Worm (Caenorhabditis elegans) whole organism, early embryonic: ENCODE data around the gene acdh-12.

ENCODE experiments used
- B0310.2 ChIP-seq: sonication (generic microtip); optimal IDR thresholded peaks from 2 replicates; lab custom pipeline; 2016; ENCODE audit warnings: mild to moderate bottlenecking, missing genetic modification characterization, missing compliant biosample characterization
- F13C5.2 ChIP-seq: sonication (generic microtip); optimal IDR thresholded peaks from 2 replicates; lab custom pipeline; 2017; ENCODE audit warnings: mild to moderate bottlenecking, missing genetic modification characterization, inconsistent platforms, missing compliant biosample characterization
- aly-1 ChIP-seq: sonication (generic microtip); optimal IDR thresholded peaks from 2 replicates; lab custom pipeline; 2016; ENCODE audit warnings: missing genetic modification characterization, missing compliant biosample characterization
- ama-1 ChIP-seq: fragments of 150-350 bp; optimal IDR thresholded peaks from 2 replicates; lab custom pipeline; 2014
- ceh-13 ChIP-seq: fragments of 200-800 bp; sonication (Bioruptor generic); optimal IDR thresholded peaks from 2 replicates; lab custom pipeline; 2018; ENCODE audit warnings: mild to moderate bottlenecking, missing genetic modification characterization, missing compliant biosample characterization
- ceh-36 ChIP-seq: sonication (generic microtip); optimal IDR thresholded peaks from 2 replicates; lab custom pipeline; 2016; ENCODE audit warnings: missing genetic modification characterization, inconsistent platforms, missing compliant biosample characterization
- ets-7 ChIP-seq: sonication (generic microtip); optimal IDR thresholded peaks from 2 replicates; lab custom pipeline; 2016; ENCODE audit warnings: missing genotype, missing genetic modification characterization, missing compliant biosample characterization
- flt-1 ChIP-seq: fragments of 200-800 bp; sonication (Bioruptor generic); IDR thresholded peaks from 2 replicates; pipeline ENCODE4 v1.3.6; 2022; ENCODE audit warnings: missing genetic modification characterization, missing compliant biosample characterization
- hmbx-1 ChIP-seq: sonication (generic microtip); optimal IDR thresholded peaks from 2 replicates; lab custom pipeline; 2016; ENCODE audit warnings: mild to moderate bottlenecking, missing genetic modification characterization, missing compliant biosample characterization
- hmg-4 ChIP-seq: fragments of 200-800 bp; sonication (Bioruptor generic); optimal IDR thresholded peaks from 2 replicates; lab custom pipeline; 2018; ENCODE audit warnings: mild to moderate bottlenecking, missing genetic modification characterization, missing compliant biosample characterization
- hnd-1 ChIP-seq: sonication (generic microtip); optimal IDR thresholded peaks from 2 replicates; lab custom pipeline; 2016; ENCODE audit warnings: missing genetic modification characterization, missing compliant biosample characterization
- pes-1 ChIP-seq: fragments of 200-800 bp; sonication (Bioruptor generic); IDR thresholded peaks from 2 replicates; pipeline ENCODE4 v1.3.6; 2022; ENCODE audit warnings: missing genetic modification reagents, missing genetic modification characterization, missing compliant biosample characterization
- scrt-1 ChIP-seq: fragments of 200-800 bp; sonication (Bioruptor generic); IDR thresholded peaks from 2 replicates; pipeline ENCODE4 v1.3.6; 2022; ENCODE audit warnings: missing genetic modification characterization, missing compliant biosample characterization
- sea-1 ChIP-seq: fragments of 200-800 bp; sonication (Bioruptor generic); conservative IDR thresholded peaks from 2 replicates; pipeline ENCODE4 v1.3.6; 2022; ENCODE audit warnings: missing genetic modification characterization, missing compliant biosample characterization
- tbx-11 ChIP-seq: fragments of 200-800 bp; sonication (Bioruptor generic); IDR thresholded peaks from 2 replicates; pipeline ENCODE4 v1.3.6; 2022; ENCODE audit warnings: missing genetic modification characterization, missing compliant biosample characterization
- tbx-37 ChIP-seq: fragments of 200-800 bp; sonication (Bioruptor generic); conservative IDR thresholded peaks from 2 replicates; pipeline ENCODE4 v1.3.6; 2022; ENCODE audit warnings: missing genetic modification reagents, missing genetic modification characterization, missing compliant biosample characterization
- tra-4 ChIP-seq: sonication (generic microtip); optimal IDR thresholded peaks from 2 replicates; lab custom pipeline; 2017; ENCODE audit warnings: missing genetic modification characterization, missing compliant biosample characterization

The acdh-12 gene

ce11 chrII:7148099-7148498, 47.3 kb downstream of the acdh-12 start, which contains the start of gene T07F8.1:
Gene T07F8.1, plus strand, starts transcription at chrII:7148399.
- no peak for TF ChIP-seq hnd-1 (tag; lab: Kevin White, UChicago)
- TF ChIP-seq tbx-37 (GFP tag; lab: Robert Waterston, UW), result no peak
- TF ChIP-seq pes-1, result no peak
- TF ChIP-seq flt-1, result no peak
- no peak for TF ChIP-seq ama-1 (lab: Kevin White, UChicago)
- TF ChIP-seq ceh-13 (GFP tag; lab: Kevin White, UChicago), result no peak
- no peak for TF ChIP-seq hmbx-1
- no peak for TF ChIP-seq ceh-36 (tag; lab: Kevin White, UChicago)
- TF ChIP-seq sea-1 (GFP tag; lab: Robert Waterston, UW), result no peak
- TF ChIP-seq tbx-11, result no peak
- no peak for TF ChIP-seq aly-1
- TF ChIP-seq ets-7 (tag; lab: Kevin White, UChicago), result no peak
- no peak for TF ChIP-seq tra-4 (tag; lab: Kevin White, UChicago)
- TF ChIP-seq scrt-1 (GFP tag; lab: Robert Waterston, UW), result no peak
- TF ChIP-seq hmg-4, result no peak
- no peak for TF ChIP-seq B0310.2 (tag; lab: Kevin White, UChicago)
- TF ChIP-seq F13C5.2 (tag; lab: Kevin White, UChicago), result no peak

- no peak for TF ChIP-seq ets-7 (tag; lab: Kevin White, UChicago)
- no peak for TF ChIP-seq aly-1
- TF ChIP-seq ceh-13 (GFP tag; lab: Kevin White, UChicago), result no peak
- no peak for TF ChIP-seq pes-1
- TF ChIP-seq tbx-37 (GFP tag; lab: Robert Waterston, UW), result no peak
- TF ChIP-seq B0310.2 (tag; lab: Kevin White, UChicago), result no peak
- TF ChIP-seq scrt-1 (GFP tag; lab: Robert Waterston, UW), result no peak
- no peak for TF ChIP-seq sea-1 (GFP tag; lab: Robert Waterston, UW)
- no peak for TF ChIP-seq flt-1
- no peak for TF ChIP-seq hmg-4
- no peak for TF ChIP-seq tbx-11
- no peak for TF ChIP-seq hnd-1 (tag; lab: Kevin White, UChicago)
- TF ChIP-seq ceh-36 (tag; lab: Kevin White, UChicago), result no peak
- no peak for TF ChIP-seq tra-4 (tag; lab: Kevin White, UChicago)
- TF ChIP-seq hmbx-1, result no peak
These were observed 47.9 kb downstream of the acdh-12 start for ce11 chrII:7147550-7147949.

ce11 chrII:7146240-7146639, 49.2 kb downstream of the acdh-12 start:
- TF ChIP-seq pes-1 (no peak), hmg-4 (no peak), tbx-37 (GFP tag; lab: Robert Waterston, UW) (no peak), scrt-1 (GFP tag; lab: Robert Waterston, UW) (no peak), ama-1 (lab: Kevin White, UChicago) (no peak), flt-1 (no peak), tra-4 (tag; lab: Kevin White, UChicago) (no peak), ceh-36 (tag; lab: Kevin White, UChicago) (no peak), aly-1 (no peak), hnd-1 (tag; lab: Kevin White, UChicago) (no peak), F13C5.2 (tag; lab: Kevin White, UChicago) (no peak), B0310.2 (tag; lab: Kevin White, UChicago) (no peak), ets-7 (tag; lab: Kevin White, UChicago) (no peak), ceh-13 (GFP tag; lab: Kevin White, UChicago) (no peak), sea-1 (GFP tag; lab: Robert Waterston, UW) (no peak), hmbx-1 (no peak), tbx-11 (no peak)

- TF ChIP-seq aly-1, result no peak
- no peak for TF ChIP-seq B0310.2 (tag; lab: Kevin White, UChicago)
- no peak for TF ChIP-seq pes-1
- TF ChIP-seq ceh-36 (tag; lab: Kevin White, UChicago), result no peak
- no peak for TF ChIP-seq hnd-1 (tag; lab: Kevin White, UChicago)
- TF ChIP-seq tra-4 (tag; lab: Kevin White, UChicago), result no peak
- no peak for TF ChIP-seq sea-1 (GFP tag; lab: Robert Waterston, UW)
- no peak for TF ChIP-seq scrt-1 (GFP tag; lab: Robert Waterston, UW)
- no peak for TF ChIP-seq tbx-11
- no peak for TF ChIP-seq flt-1
- no peak for TF ChIP-seq hmg-4
- no peak for TF ChIP-seq ceh-13 (GFP tag; lab: Kevin White, UChicago)
- no peak for TF ChIP-seq ets-7 (tag; lab: Kevin White, UChicago)
- no peak for TF ChIP-seq ama-1 (lab: Kevin White, UChicago)
- TF ChIP-seq tbx-37 (GFP tag; lab: Robert Waterston, UW), result no peak
- TF ChIP-seq hmbx-1, result no peak
- no peak for TF ChIP-seq F13C5.2 (tag; lab: Kevin White, UChicago)
These were observed 51.1 kb downstream of the acdh-12 start, which contains the start of gene npr-31 for ce11 chrII:7144307-7144706. Gene npr-31, plus strand, starts transcription at chrII:7144607.
